Worm (Caenorhabditis elegans) whole organism, L4/young adult: ENCODE data around the gene pen-2.

Experiments
- W03F9.2 ChIP-seq: fragments of 150-350 bp; optimal IDR thresholded peaks from 2 replicates; lab custom pipeline; 2014; ENCODE audit warnings: missing biosample characterization, missing genetic modification characterization
- dao-5 ChIP-seq: sonication (generic microtip); optimal IDR thresholded peaks from 2 replicates; lab custom pipeline; 2016; ENCODE audit warnings: missing genotype, missing genetic modification characterization, moderate library complexity, missing compliant biosample characterization
- him-1 ChIP-seq: sonication (generic microtip); optimal IDR thresholded peaks from 2 replicates; lab custom pipeline; 2016; ENCODE audit warnings: missing genotype, missing genetic modification reagents, missing genetic modification characterization, missing compliant biosample characterization

pen-2 gene

ce11 chrIII:11343041-11343440, at the start of gene pen-2, which contains the start of gene T28D6.6:
pen-2 (plus strand) TSS chrIII:11343322.
T28D6.6 (minus strand) TSS chrIII:11343108.
- no peak for TF ChIP-seq dao-5 (tag; lab: Kevin White, UChicago)
- no peak for TF ChIP-seq W03F9.2 (tag; lab: Kevin White, UChicago)
- TF ChIP-seq him-1 (tag; lab: Kevin White, UChicago) = peak; percentile 20

- TF ChIP-seq W03F9.2 (tag; lab: Kevin White, UChicago) (no peak), dao-5 (tag; lab: Kevin White, UChicago) (no peak), him-1 (tag; lab: Kevin White, UChicago) (no peak)
These were observed 31.7 kb upstream of the pen-2 start, which contains the start of gene rab-35 for ce11 chrIII:11311466-11311865. rab-35 (minus strand) TSS chrIII:11311566.

DNA sequence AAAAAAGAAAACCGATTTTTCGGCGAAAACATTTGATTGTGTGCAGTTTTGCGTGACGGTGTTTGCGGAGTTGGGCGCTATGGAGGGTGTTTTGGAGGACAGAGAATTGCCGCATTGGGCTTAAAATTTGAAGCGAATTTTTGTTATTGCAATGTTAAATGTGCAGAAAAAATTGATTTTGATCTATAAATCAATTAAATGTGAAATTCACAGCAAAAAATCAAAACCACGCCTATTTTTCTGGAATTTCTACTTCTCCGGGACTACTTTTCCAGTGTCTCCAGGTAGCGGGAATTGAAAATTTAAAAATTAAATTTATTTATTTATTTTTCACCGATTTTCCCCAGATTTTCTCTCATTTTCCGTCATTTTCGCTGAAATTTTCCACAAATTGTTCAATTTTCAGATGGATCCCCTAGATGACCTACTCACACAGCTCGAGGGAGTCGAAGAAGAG, 25.9 kb upstream of the pen-2 start, which contains the start of gene mcm-10:
TSS of gene mcm-10 (plus strand) at position 407 of the 457 bp plus-strand sequence.
- TF ChIP-seq W03F9.2 (tag; lab: Kevin White, UChicago) (peak; percentile 59), dao-5 (tag; lab: Kevin White, UChicago) (no peak), him-1 (tag; lab: Kevin White, UChicago) (peak; percentile 31)

DNA sequence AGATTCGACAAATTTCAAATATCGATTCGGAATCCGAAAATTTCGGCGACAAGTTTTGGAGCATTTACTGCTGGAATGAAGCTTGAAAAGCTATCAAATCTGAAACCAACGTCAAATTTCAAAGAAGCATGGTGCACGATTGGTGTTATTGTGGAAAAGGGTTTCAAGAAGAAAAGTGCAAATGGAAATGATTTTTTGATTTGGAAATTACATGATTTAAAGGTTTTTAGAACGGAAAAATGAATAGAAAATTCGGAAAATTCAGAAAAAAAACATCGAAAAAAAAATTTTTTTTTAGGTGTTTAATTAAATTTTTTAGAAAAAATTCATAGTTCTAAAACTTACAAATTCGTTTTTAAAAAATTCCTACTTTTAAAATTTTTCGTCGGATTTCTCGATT, 25.0 kb upstream of the pen-2 start, which contains the start of gene teg-1:
TSS of gene teg-1 (minus strand) at position 101 of the 400 bp plus-strand sequence.
- TF ChIP-seq W03F9.2 (tag; lab: Kevin White, UChicago) = no peak

- no peak for TF ChIP-seq W03F9.2 (tag; lab: Kevin White, UChicago)
- no peak for TF ChIP-seq him-1 (tag; lab: Kevin White, UChicago)
- no peak for TF ChIP-seq dao-5 (tag; lab: Kevin White, UChicago)
These were observed 19.0 kb upstream of the pen-2 start for ce11 chrIII:11324093-11324492.

DNA sequence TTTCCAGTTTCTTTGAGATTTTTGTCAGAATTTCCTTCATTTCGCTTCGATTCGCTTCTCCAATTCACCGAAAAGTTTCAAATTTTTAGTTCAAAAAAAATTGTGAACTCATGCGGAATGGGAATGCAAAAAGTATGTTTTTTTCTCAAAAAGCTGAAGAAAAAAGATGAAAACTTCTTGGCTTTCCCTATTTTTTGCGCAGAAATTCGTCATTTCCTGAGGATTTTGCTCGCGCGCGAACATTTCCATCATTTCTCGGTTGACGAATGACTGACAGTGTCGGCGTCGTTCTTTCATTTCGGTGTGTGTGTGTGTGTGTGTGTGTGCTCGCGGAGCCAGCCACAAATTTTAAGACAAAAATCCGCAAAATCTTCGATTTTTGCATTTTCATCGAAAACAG, 10.8 kb upstream of the pen-2 start:
- no peak for TF ChIP-seq him-1 (tag; lab: Kevin White, UChicago)
- TF ChIP-seq dao-5 (tag; lab: Kevin White, UChicago) = no peak
- TF ChIP-seq W03F9.2 (tag; lab: Kevin White, UChicago) = no peak

ce11 chrIII:11333032-11333732, 9.9 kb upstream of the pen-2 start, which contains the start of gene T28D6.5:
T28D6.5 (plus strand) TSS chrIII:11333682.
- TF ChIP-seq dao-5 (tag; lab: Kevin White, UChicago) = no peak
- TF ChIP-seq him-1 (tag; lab: Kevin White, UChicago) = no peak
- no peak for TF ChIP-seq W03F9.2 (tag; lab: Kevin White, UChicago)

DNA sequence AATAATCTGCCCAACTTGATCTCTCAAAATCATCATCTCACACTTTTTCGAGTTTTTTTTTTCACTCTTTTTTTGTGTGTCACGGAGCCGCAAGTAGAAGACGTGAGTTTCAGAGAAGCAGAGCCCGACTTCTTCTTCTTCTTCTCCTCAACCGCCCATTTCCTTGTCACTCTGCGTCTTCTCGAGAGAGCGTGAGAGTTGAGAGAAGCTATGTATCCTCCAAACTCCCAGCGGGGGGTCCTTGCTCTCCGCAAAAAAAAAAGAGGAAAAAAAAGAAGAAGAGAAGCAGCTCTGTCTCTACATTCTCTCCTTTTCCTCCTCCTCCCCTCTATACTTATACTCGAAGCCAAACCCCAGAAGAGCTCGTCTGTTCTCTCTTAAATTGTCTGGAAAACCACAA, 8.8 kb upstream of the pen-2 start:
- no peak for TF ChIP-seq W03F9.2 (tag; lab: Kevin White, UChicago)
- peak; percentile 20 for TF ChIP-seq him-1 (tag; lab: Kevin White, UChicago)

DNA sequence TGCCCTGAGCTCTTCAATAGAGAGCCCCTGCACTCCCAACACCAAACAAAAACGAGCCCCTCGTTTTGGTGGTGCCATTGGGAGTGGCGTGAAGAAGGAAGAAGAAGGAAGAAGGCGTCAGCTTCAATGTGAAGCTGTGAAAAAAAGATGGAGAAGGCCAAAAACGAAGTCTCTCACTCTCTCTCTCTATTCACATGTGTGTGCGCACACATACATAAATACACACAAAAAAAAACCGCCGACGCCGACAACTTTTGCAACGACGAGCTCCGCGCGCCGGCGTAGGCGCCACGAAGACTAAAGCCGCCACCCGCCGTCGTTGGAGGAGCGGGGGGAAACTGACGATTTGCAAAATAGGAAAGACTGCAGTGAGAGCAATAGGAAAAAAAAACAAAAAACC, 7.0 kb upstream of the pen-2 start:
- TF ChIP-seq W03F9.2 (tag; lab: Kevin White, UChicago) (no peak), dao-5 (tag; lab: Kevin White, UChicago) (no peak), him-1 (tag; lab: Kevin White, UChicago) (peak; percentile 23)

ce11 chrIII:11337627-11338026, 5.5 kb upstream of the pen-2 start:
- TF ChIP-seq W03F9.2 (tag; lab: Kevin White, UChicago) = no peak
- no peak for TF ChIP-seq dao-5 (tag; lab: Kevin White, UChicago)
- TF ChIP-seq him-1 (tag; lab: Kevin White, UChicago) = no peak

DNA sequence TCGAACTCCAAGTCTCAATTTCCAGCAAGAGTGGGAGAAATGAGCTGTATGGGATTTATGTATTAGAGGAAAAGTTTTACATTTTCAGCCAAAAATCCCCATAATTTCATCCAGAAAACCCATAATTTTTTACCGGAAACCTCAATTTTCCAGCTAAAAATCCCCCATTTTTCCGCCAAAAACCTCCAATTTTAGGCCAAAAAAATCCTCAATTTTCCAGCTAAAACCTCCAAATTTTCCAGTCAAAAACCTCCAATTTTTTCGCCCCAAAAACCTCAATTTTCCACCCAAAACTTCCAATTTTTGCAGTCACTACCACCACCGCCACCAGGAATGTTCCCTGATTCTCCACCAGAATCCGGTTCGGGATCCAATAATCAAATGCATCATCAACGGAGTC, 1.7 kb upstream of the pen-2 start:
- TF ChIP-seq W03F9.2 (tag; lab: Kevin White, UChicago) = no peak
- TF ChIP-seq dao-5 (tag; lab: Kevin White, UChicago) = no peak
- no peak for TF ChIP-seq him-1 (tag; lab: Kevin White, UChicago)

ce11 chrIII:11344125-11344524, 1.0 kb downstream of the pen-2 start:
- TF ChIP-seq dao-5 (tag; lab: Kevin White, UChicago) = no peak
- TF ChIP-seq W03F9.2 (tag; lab: Kevin White, UChicago) = peak; percentile 63

ce11 chrIII:11346383-11346782, 3.3 kb downstream of the pen-2 start, which contains the start of gene T28D6.7:
T28D6.7 (minus strand) TSS chrIII:11346483.
- TF ChIP-seq dao-5 (tag; lab: Kevin White, UChicago) (no peak), him-1 (tag; lab: Kevin White, UChicago) (no peak), W03F9.2 (tag; lab: Kevin White, UChicago) (no peak)
